Worm (Caenorhabditis elegans) whole organism, L4/young adult: ENCODE measurements around the gene cdh-10.

Experiments used
- dao-5 ChIP-seq: sonication (generic microtip); optimal IDR thresholded peaks from 2 replicates; lab custom pipeline; 2016; ENCODE audit warnings: missing genotype, missing genetic modification characterization, moderate library complexity, missing compliant biosample characterization
- him-1 ChIP-seq: sonication (generic microtip); optimal IDR thresholded peaks from 2 replicates; lab custom pipeline; 2016; ENCODE audit warnings: missing genotype, missing genetic modification reagents, missing genetic modification characterization, missing compliant biosample characterization

DNA sequence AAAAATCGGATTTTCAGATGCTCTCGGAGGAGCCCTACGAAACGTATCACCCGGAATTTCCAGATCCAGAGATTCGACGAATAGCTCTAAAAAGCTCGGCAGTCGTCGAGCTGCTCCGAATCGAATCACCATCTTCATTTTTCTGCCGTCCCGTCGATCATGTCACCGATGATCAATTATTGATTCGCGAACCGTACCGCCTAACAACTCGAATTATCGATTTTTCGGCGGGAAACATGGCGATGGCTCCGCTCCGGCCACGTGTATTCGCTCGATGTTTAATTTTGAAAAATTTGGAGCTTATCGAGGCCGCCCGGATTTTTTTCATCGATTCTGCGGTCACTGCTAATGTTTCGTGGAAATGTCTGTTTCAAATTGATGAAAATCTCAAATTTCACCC is 72.4 kb downstream of the cdh-10 start, which contains the start of gene eri-5:
- TF ChIP-seq him-1 (tag; lab: Kevin White, UChicago): no peak
- TF ChIP-seq dao-5 (tag; lab: Kevin White, UChicago): no peak
